Fruit fly (Drosophila melanogaster) whole organism, wandering third instar larva: ENCODE results near the gene shf.

Experiments
- Abd-B ChIP-seq: fragments of >200 bp; optimal IDR thresholded peaks from 2 replicates; lab custom pipeline; 2017; ENCODE audit warnings: missing biosample characterization, missing genetic modification characterization
- CG32264 ChIP-seq: fragments of 200-800 bp; sonication (Bioruptor generic); optimal IDR thresholded peaks from 2 replicates; lab custom pipeline; 2016; ENCODE audit warnings: missing biosample characterization, missing genetic modification characterization
- CG9705 ChIP-seq: fragments of 200-800 bp; sonication (Bioruptor generic); optimal IDR thresholded peaks from 2 replicates; lab custom pipeline; 2018; ENCODE audit warnings: missing biosample characterization, mild to moderate bottlenecking, missing genetic modification characterization
- CrebA ChIP-seq: fragments of 200-800 bp; sonication (Bioruptor generic); optimal IDR thresholded peaks from 2 replicates; lab custom pipeline; 2016; ENCODE audit warnings: missing biosample characterization, mild to moderate bottlenecking, missing genetic modification characterization, borderline replicate concordance
- Dif ChIP-seq: fragments of 200-275, 200-300 bp; sonication (Bioruptor generic); optimal IDR thresholded peaks from 2 replicates; lab custom pipeline; 2018; ENCODE audit warnings: missing biosample characterization, missing genetic modification characterization; ENCODE audit not compliant: partially characterized antibody
- GATAd ChIP-seq: sonication (Bioruptor generic); optimal IDR thresholded peaks from 2 replicates; lab custom pipeline; 2016; ENCODE audit warnings: missing biosample characterization, missing genetic modification characterization
- HLH106 ChIP-seq: fragments of 200-800 bp; optimal IDR thresholded peaks from 3 replicates; lab custom pipeline; 2019; ENCODE audit warnings: missing biosample characterization, mild to moderate bottlenecking, missing genetic modification characterization, moderate library complexity
- Hnf4 ChIP-seq: fragments of 200-800 bp; sonication (Bioruptor generic); optimal IDR thresholded peaks from 2 replicates; lab custom pipeline; 2016; ENCODE audit warnings: missing biosample characterization, mild to moderate bottlenecking, missing genetic modification characterization
- Hr78 ChIP-seq: fragments of >200 bp; optimal IDR thresholded peaks from 2 replicates; lab custom pipeline; 2017; ENCODE audit warnings: missing biosample characterization, missing genetic modification characterization
- Hr83 ChIP-seq: fragments of 200-300 bp; sonication (Bioruptor generic); optimal IDR thresholded peaks from 2 replicates; lab custom pipeline; 2016; ENCODE audit warnings: missing biosample characterization, mild to moderate bottlenecking, missing genetic modification characterization, moderate library complexity; ENCODE audit not compliant: poor library complexity, severe bottlenecking
- Jra ChIP-seq: sonication (Bioruptor generic); optimal IDR thresholded peaks from 2 replicates; lab custom pipeline; 2016; ENCODE audit warnings: missing biosample characterization, missing genetic modification characterization
- Mio ChIP-seq: sonication (Bioruptor generic); optimal IDR thresholded peaks from 2 replicates; lab custom pipeline; 2016; ENCODE audit warnings: missing biosample characterization, missing genetic modification characterization
- Myc ChIP-seq: fragments of >200 bp; optimal IDR thresholded peaks from 2 replicates; lab custom pipeline; 2017
- N ChIP-seq: fragments of >200 bp; optimal IDR thresholded peaks from 2 replicates; lab custom pipeline; 2018; ENCODE audit warnings: missing biosample characterization, missing external identifiers, missing genetic modification characterization
- OdsH ChIP-seq: fragments of 200-800 bp; sonication (Bioruptor generic); optimal IDR thresholded peaks from 2 replicates; lab custom pipeline; 2016; ENCODE audit warnings: missing biosample characterization, mild to moderate bottlenecking, missing genetic modification characterization
- Rel ChIP-seq, 2 experiments: fragments of 200-800 bp; sonication (Bioruptor generic) in 1 of 2; optimal IDR thresholded peaks; 2 replicates in 1 of 2; 3 replicates in 1 of 2; lab custom pipeline; 2016 to 2019; ENCODE audit warnings: mild to moderate bottlenecking in 2 of 2, missing biosample characterization in 2 of 2, missing genetic modification characterization in 2 of 2, moderate library complexity in 1 of 2
- Sp1 ChIP-seq: fragments of 200-800 bp; sonication (Bioruptor generic); optimal IDR thresholded peaks from 3 replicates; lab custom pipeline; 2019; ENCODE audit warnings: missing biosample characterization, mild to moderate bottlenecking, missing genetic modification characterization, moderate library complexity
- Vsx2 ChIP-seq: fragments of 200-300, 225-300 bp; sonication (Bioruptor generic); optimal IDR thresholded peaks from 2 replicates; lab custom pipeline; 2018; ENCODE audit warnings: missing biosample characterization, missing genetic modification characterization; ENCODE audit not compliant: partially characterized antibody
- br ChIP-seq: fragments of 200-800 bp; sonication (Bioruptor generic); optimal IDR thresholded peaks from 2 replicates; lab custom pipeline; 2016; ENCODE audit warnings: missing biosample characterization, missing genetic modification characterization
- brk ChIP-seq: fragments of 200-800 bp; sonication (Bioruptor generic); optimal IDR thresholded peaks from 2 replicates; lab custom pipeline; 2016; ENCODE audit warnings: missing biosample characterization, mild to moderate bottlenecking, missing genetic modification characterization
- dl ChIP-seq, 2 experiments: fragments of 175-275, 200-275 bp in 1 of 2; fragments of 200-275 bp in 1 of 2; sonication (Bioruptor generic); optimal IDR thresholded peaks; lab custom pipeline; 2018; ENCODE audit warnings: mild to moderate bottlenecking in 2 of 2, missing biosample characterization in 2 of 2, missing genetic modification characterization in 2 of 2, moderate library complexity in 2 of 2; ENCODE audit not compliant: partially characterized antibody in 2 of 2, insufficient read depth in 1 of 2
- dmrt93B ChIP-seq: fragments of 200-800 bp; sonication (Bioruptor generic); optimal IDR thresholded peaks from 2 replicates; lab custom pipeline; 2018; ENCODE audit warnings: missing biosample characterization, mild to moderate bottlenecking, missing genetic modification characterization
- foxo ChIP-seq, 2 experiments: fragments of 200-800 bp; sonication (Bioruptor generic); optimal IDR thresholded peaks; 2 replicates in 1 of 2; 3 replicates in 1 of 2; lab custom pipeline; 2016 to 2017; ENCODE audit warnings: missing biosample characterization in 2 of 2, missing genetic modification characterization in 2 of 2
- fru ChIP-seq: fragments of 200-800 bp; sonication (Bioruptor generic); optimal IDR thresholded peaks from 3 replicates; lab custom pipeline; 2016; ENCODE audit warnings: missing biosample characterization, mild to moderate bottlenecking, missing genetic modification characterization
- h ChIP-seq: fragments of 200-800 bp; sonication (Bioruptor generic); optimal IDR thresholded peaks from 3 replicates; lab custom pipeline; 2016; ENCODE audit warnings: missing biosample characterization, mild to moderate bottlenecking, missing genetic modification characterization
- jim ChIP-seq: fragments of 175-275, 200-325 bp; sonication (Bioruptor generic); optimal IDR thresholded peaks from 2 replicates; lab custom pipeline; 2016; ENCODE audit warnings: missing biosample characterization, mild to moderate bottlenecking, missing genetic modification characterization
- pan ChIP-seq: fragments of >200 bp; optimal IDR thresholded peaks from 2 replicates; lab custom pipeline; 2017
- psq ChIP-seq: fragments of 200-800 bp; sonication (Bioruptor generic); optimal IDR thresholded peaks from 3 replicates; lab custom pipeline; 2017; ENCODE audit warnings: missing biosample characterization, mild to moderate bottlenecking, missing genetic modification characterization, moderate library complexity
- rgr ChIP-seq: fragments of 200-800 bp; sonication (Bioruptor generic); optimal IDR thresholded peaks from 3 replicates; lab custom pipeline; 2016; ENCODE audit warnings: missing biosample characterization, mild to moderate bottlenecking, missing genetic modification characterization
- sage ChIP-seq: fragments of 200-800 bp; sonication (Bioruptor generic); optimal IDR thresholded peaks from 2 replicates; lab custom pipeline; 2016; ENCODE audit warnings: missing biosample characterization, mild to moderate bottlenecking, missing genetic modification characterization
- sv ChIP-seq: fragments of 200-800 bp; sonication (Bioruptor generic); optimal IDR thresholded peaks from 3 replicates; lab custom pipeline; 2016; ENCODE audit warnings: missing biosample characterization, missing genetic modification characterization
- tai ChIP-seq: sonication (Bioruptor generic); optimal IDR thresholded peaks from 2 replicates; lab custom pipeline; 2016; ENCODE audit warnings: missing biosample characterization, missing genetic modification characterization
- usp ChIP-seq: fragments of >200 bp; optimal IDR thresholded peaks from 2 replicates; lab custom pipeline; 2017; ENCODE audit warnings: missing biosample characterization, missing genetic modification characterization
- woc ChIP-seq: sonication (Bioruptor generic); optimal IDR thresholded peaks from 2 replicates; lab custom pipeline; 2016; ENCODE audit warnings: missing biosample characterization, mild to moderate bottlenecking, missing genetic modification characterization

Gene shf

dm6 chrX:6777394-6777793 is 2.1 kb downstream of the shf start (continued):
- no peak for TF ChIP-seq pan
- TF ChIP-seq GATAd (GFP tag; lab: Kevin White, UChicago) = no peak
- TF ChIP-seq Hr78 (GFP tag; lab: Kevin White, UChicago) = no peak
- TF ChIP-seq Rel (GFP tag; optimal IDR thresholded peaks at IDR 0.05; lab: Kevin White, UChicago) = no peak
- peak; percentile 28 for TF ChIP-seq Rel (tag; optimal IDR thresholded peaks at IDR 0.05; lab: Kevin White, UChicago)
- TF ChIP-seq Hnf4 (GFP tag; lab: Kevin White, UChicago) = peak; percentile 60
- no peak for TF ChIP-seq usp (GFP tag; lab: Kevin White, UChicago)
- peak; percentile 87 for TF ChIP-seq HLH106 (tag; lab: Kevin White, UChicago)

DNA sequence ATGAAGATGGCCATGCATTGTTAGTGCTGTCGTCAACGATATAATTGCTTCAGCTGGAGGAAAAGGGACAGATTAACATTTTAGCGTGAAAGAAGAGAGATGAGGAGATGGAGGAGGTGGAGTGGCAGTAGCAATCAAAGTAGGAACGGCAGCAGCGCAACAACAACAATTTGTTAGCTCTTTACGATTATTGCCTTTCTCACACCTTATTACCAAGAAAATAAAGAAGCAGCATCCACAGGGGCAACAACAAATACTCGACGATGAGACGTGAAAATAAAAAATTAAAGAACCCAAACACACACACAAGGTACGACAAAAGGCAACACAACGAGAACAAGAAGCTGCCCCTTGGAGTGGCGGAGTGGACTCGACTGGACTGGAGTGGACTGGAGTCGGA is 2.5 kb downstream of the shf start:
- TF ChIP-seq dl (GFP tag; optimal IDR thresholded peaks at IDR 0.05; lab: Kevin White, UChicago; ENCODE audit: insufficient read depth in 1 of 2, partially characterized antibody in 2 of 2) (no peak), Jra (GFP tag; lab: Kevin White, UChicago) (no peak), br (GFP tag; lab: Kevin White, UChicago) (no peak), h (GFP tag; lab: Kevin White, UChicago) (no peak), rgr (no peak), N (GFP tag; lab: Kevin White, UChicago) (no peak), CrebA (GFP tag; lab: Kevin White, UChicago) (no peak), HLH106 (tag; lab: Kevin White, UChicago) (no peak), CG9705 (GFP tag; lab: Kevin White, UChicago) (no peak), fru (GFP tag; lab: Kevin White, UChicago) (no peak), usp (GFP tag; lab: Kevin White, UChicago) (no peak), Hr78 (GFP tag; lab: Kevin White, UChicago) (no peak), brk (GFP tag; lab: Kevin White, UChicago) (no peak), woc (GFP tag; lab: Kevin White, UChicago) (no peak), foxo (GFP tag; optimal IDR thresholded peaks at IDR 0.05; lab: Kevin White, UChicago) (no peak), Rel (GFP tag; optimal IDR thresholded peaks at IDR 0.05; lab: Kevin White, UChicago) (no peak), Rel (tag; optimal IDR thresholded peaks at IDR 0.05; lab: Kevin White, UChicago) (no peak)

dm6 chrX:6776274-6776673 is 3.2 kb downstream of the shf start:
- TF ChIP-seq sage = no peak

DNA sequence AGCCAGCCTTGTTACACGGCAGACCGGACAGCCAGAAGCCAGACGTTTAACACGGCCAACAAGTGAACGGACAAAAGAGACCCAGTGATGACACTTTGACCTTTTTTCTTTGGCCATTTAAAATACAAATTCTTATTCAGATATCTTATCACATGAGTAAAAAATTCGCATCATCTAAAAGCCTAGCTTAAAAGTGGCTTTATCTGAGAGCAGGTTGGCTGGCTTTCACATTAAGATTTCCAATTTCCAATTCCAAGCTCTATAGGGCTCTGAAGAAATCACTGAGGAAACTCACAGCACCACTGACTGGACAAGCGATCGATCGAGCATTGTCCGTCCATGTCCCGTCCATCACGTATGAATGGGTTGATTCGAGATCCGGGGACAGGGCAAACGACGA is 3.8 kb downstream of the shf start:
- no peak for TF ChIP-seq jim (GFP tag; lab: Kevin White, UChicago)
- TF ChIP-seq N (GFP tag; lab: Kevin White, UChicago) = no peak
- TF ChIP-seq sv = no peak
- TF ChIP-seq psq (GFP tag; lab: Kevin White, UChicago) = peak; percentile 3
- TF ChIP-seq Myc (lab: Kevin White, UChicago) = peak; percentile 58
- no peak for TF ChIP-seq Hnf4 (GFP tag; lab: Kevin White, UChicago)
- no peak for TF ChIP-seq tai (GFP tag; lab: Kevin White, UChicago)
- peak; percentile 74 for TF ChIP-seq woc (GFP tag; lab: Kevin White, UChicago)
- no peak for TF ChIP-seq Rel (GFP tag; optimal IDR thresholded peaks at IDR 0.05; lab: Kevin White, UChicago)
- no peak for TF ChIP-seq Rel (tag; optimal IDR thresholded peaks at IDR 0.05; lab: Kevin White, UChicago)
- TF ChIP-seq Hr83 (GFP tag; lab: Kevin White, UChicago) = no peak
- TF ChIP-seq HLH106 (tag; lab: Kevin White, UChicago) = peak; percentile 24
- no peak for TF ChIP-seq OdsH (GFP tag; lab: Kevin White, UChicago)
- TF ChIP-seq Sp1 = peak; percentile 11
- no peak for TF ChIP-seq CG32264 (GFP tag; lab: Kevin White, UChicago)
- no peak for TF ChIP-seq dl (GFP tag; optimal IDR thresholded peaks at IDR 0.05; lab: Kevin White, UChicago; ENCODE audit: insufficient read depth in 1 of 2, partially characterized antibody in 2 of 2)
- peak in 1 of 2 experiments; percentile 29 for TF ChIP-seq foxo (GFP tag; optimal IDR thresholded peaks at IDR 0.05; lab: Kevin White, UChicago)
- peak; percentile 0 for TF ChIP-seq rgr
- TF ChIP-seq Dif = no peak
- TF ChIP-seq h (GFP tag; lab: Kevin White, UChicago) = peak; percentile 8
- TF ChIP-seq fru (GFP tag; lab: Kevin White, UChicago) = peak; percentile 58
- TF ChIP-seq brk (GFP tag; lab: Kevin White, UChicago) = no peak

DNA sequence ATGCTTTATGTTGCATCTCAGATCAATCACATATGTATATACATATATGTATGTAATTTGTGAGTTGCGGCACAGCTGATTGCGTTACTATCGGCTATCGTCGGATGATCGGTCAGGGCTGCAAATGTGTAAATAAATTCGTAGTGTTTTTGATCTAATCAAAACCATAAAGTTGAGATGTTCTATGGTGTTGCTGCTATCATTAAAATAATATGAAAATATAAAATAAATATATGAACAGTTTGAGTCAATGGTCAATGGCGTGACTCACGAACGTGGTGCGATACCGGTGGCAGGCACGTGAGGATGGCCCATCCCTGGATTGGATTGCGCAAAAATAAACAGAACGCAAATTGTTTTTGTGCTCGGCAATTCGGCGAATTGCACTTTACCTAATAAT is 8.5 kb downstream of the shf start, which contains the start of gene Coq7:
Gene Coq7 (plus strand): TSS at position 302 of the 400 bp plus-strand sequence.
- TF ChIP-seq Dif (no peak), h (GFP tag; lab: Kevin White, UChicago) (peak; percentile 86), jim (GFP tag; lab: Kevin White, UChicago) (no peak), Sp1 (peak; percentile 80), Abd-B (GFP tag; lab: Kevin White, UChicago) (no peak), Mio (no peak), sage (no peak), dl (GFP tag; optimal IDR thresholded peaks at IDR 0.05; lab: Kevin White, UChicago; ENCODE audit: insufficient read depth in 1 of 2, partially characterized antibody in 2 of 2) (no peak), OdsH (GFP tag; lab: Kevin White, UChicago) (peak; percentile 79), Hr78 (GFP tag; lab: Kevin White, UChicago) (no peak), rgr (peak; percentile 90), Jra (GFP tag; lab: Kevin White, UChicago) (no peak), foxo (GFP tag; optimal IDR thresholded peaks at IDR 0.05; lab: Kevin White, UChicago) (peak in 1 of 2 experiments; percentile 89), CG32264 (GFP tag; lab: Kevin White, UChicago) (no peak), GATAd (GFP tag; lab: Kevin White, UChicago) (peak; percentile 50), N (GFP tag; lab: Kevin White, UChicago) (no peak), CG9705 (GFP tag; lab: Kevin White, UChicago) (peak; percentile 75), psq (GFP tag; lab: Kevin White, UChicago) (peak; percentile 67), dmrt93B (peak; percentile 73), br (GFP tag; lab: Kevin White, UChicago) (peak; percentile 65), usp (GFP tag; lab: Kevin White, UChicago) (no peak), Hnf4 (GFP tag; lab: Kevin White, UChicago) (no peak), sv (peak; percentile 80), HLH106 (tag; lab: Kevin White, UChicago) (peak; percentile 85), brk (GFP tag; lab: Kevin White, UChicago) (no peak), Hr83 (GFP tag; lab: Kevin White, UChicago) (peak; percentile 22), pan (no peak), Vsx2 (GFP tag; lab: Kevin White, UChicago) (no peak)
